Worm (Caenorhabditis elegans) whole organism, L3 larva: ENCODE measurements around the gene K03H6.1.
A peak's percentile ranks its signal among the peaks of the same experiment; 100 is the strongest.

Experiments
- ZK546.5 ChIP-seq: sonication (generic microtip); optimal IDR thresholded peaks from 2 replicates; lab custom pipeline; 2017; ENCODE audit warnings: missing biosample characterization, missing genetic modification characterization
- aly-2 ChIP-seq: fragments of 150-350 bp; optimal IDR thresholded peaks from 2 replicates; lab custom pipeline; 2014; ENCODE audit warnings: missing biosample characterization, missing genetic modification characterization
- ama-1 ChIP-seq: fragments of 150-350 bp; optimal IDR thresholded peaks from 2 replicates; lab custom pipeline; 2018
- ceh-16 ChIP-seq: sonication (generic microtip); optimal IDR thresholded peaks from 2 replicates; lab custom pipeline; 2017; ENCODE audit warnings: missing biosample characterization, missing genetic modification characterization
- ceh-82 ChIP-seq: fragments of 150-350 bp; optimal IDR thresholded peaks from 2 replicates; lab custom pipeline; 2014; ENCODE audit warnings: missing biosample characterization, missing genetic modification characterization
- ceh-9 ChIP-seq: sonication (generic microtip); optimal IDR thresholded peaks from 2 replicates; lab custom pipeline; 2018; ENCODE audit warnings: missing biosample characterization, missing genetic modification characterization
- egl-27 ChIP-seq: sonication (generic microtip); optimal IDR thresholded peaks from 4 replicates; lab custom pipeline; 2017; ENCODE audit warnings: missing biosample characterization, missing genetic modification reagents, missing genetic modification characterization
- egl-5 ChIP-seq: fragments of 150-350 bp; optimal IDR thresholded peaks from 2 replicates; lab custom pipeline; 2017; ENCODE audit warnings: missing biosample characterization, missing genetic modification reagents, missing genetic modification characterization, inconsistent platforms
- elt-1 ChIP-seq: fragments of 150-350 bp; optimal IDR thresholded peaks from 2 replicates; lab custom pipeline; 2014; ENCODE audit warnings: missing biosample characterization, missing genetic modification characterization
- elt-3 ChIP-seq, 3 experiments: fragments of 150-350 bp in 1 of 3; sonication (generic microtip) in 2 of 3; optimal IDR thresholded peaks; 2 replicates in 2 of 3; 4 replicates in 1 of 3; lab custom pipeline; 2014 to 2017; ENCODE audit warnings: missing biosample characterization in 3 of 3, missing genetic modification characterization in 3 of 3
- eor-1 ChIP-seq, 2 experiments: fragments of 150-350 bp; optimal IDR thresholded peaks; 2 replicates each; lab custom pipeline; 2014 to 2018; ENCODE audit warnings: missing biosample characterization in 2 of 2, missing genetic modification characterization in 2 of 2
- fkh-10 ChIP-seq: sonication (generic microtip); optimal IDR thresholded peaks from 2 replicates; lab custom pipeline; 2017; ENCODE audit warnings: missing biosample characterization, missing genetic modification reagents, missing genetic modification characterization
- fkh-2 ChIP-seq: fragments of 150-350 bp; optimal IDR thresholded peaks from 2 replicates; lab custom pipeline; 2014; ENCODE audit warnings: missing biosample characterization, missing genetic modification reagents, missing genetic modification characterization
- fos-1 ChIP-seq: fragments of 150-350 bp; optimal IDR thresholded peaks from 2 replicates; lab custom pipeline; 2014; ENCODE audit warnings: missing biosample characterization, missing genetic modification characterization
- hmg-11 ChIP-seq: sonication (generic microtip); optimal IDR thresholded peaks from 2 replicates; lab custom pipeline; 2016; ENCODE audit warnings: missing genetic modification characterization, missing compliant biosample characterization
- jun-1 ChIP-seq: fragments of 150-350 bp; optimal IDR thresholded peaks from 2 replicates; lab custom pipeline; 2014; ENCODE audit warnings: missing biosample characterization, missing genetic modification reagents, missing genetic modification characterization
- lin-15B ChIP-seq: fragments of 150-350 bp; optimal IDR thresholded peaks from 2 replicates; lab custom pipeline; 2014; ENCODE audit warnings: missing biosample characterization, missing genetic modification characterization
- lsy-12 ChIP-seq: sonication (generic microtip); optimal IDR thresholded peaks from 2 replicates; lab custom pipeline; 2016; ENCODE audit warnings: mild to moderate bottlenecking, missing genetic modification characterization, missing compliant biosample characterization
- mdl-1 ChIP-seq: fragments of 150-350 bp; optimal IDR thresholded peaks from 2 replicates; lab custom pipeline; 2014; ENCODE audit warnings: missing biosample characterization, missing genetic modification characterization
- mml-1 ChIP-seq: fragments of 150-350 bp; sonication (generic microtip); optimal IDR thresholded peaks from 3 replicates; lab custom pipeline; 2014; ENCODE audit warnings: missing biosample characterization, missing genetic modification characterization
- nfya-1 ChIP-seq: sonication (generic microtip); optimal IDR thresholded peaks from 2 replicates; lab custom pipeline; 2017; ENCODE audit warnings: missing genetic modification characterization, mild to moderate bottlenecking, missing compliant biosample characterization, antibody characterized with exemption, moderate library complexity; ENCODE audit not compliant: insufficient read depth
- nhr-11 ChIP-seq: fragments of 150-350 bp; optimal IDR thresholded peaks from 2 replicates; lab custom pipeline; 2014; ENCODE audit warnings: missing biosample characterization, missing genetic modification characterization
- nhr-12 ChIP-seq: fragments of 150-350 bp; optimal IDR thresholded peaks from 2 replicates; lab custom pipeline; 2014; ENCODE audit warnings: missing biosample characterization, missing genetic modification characterization
- nhr-237 ChIP-seq: fragments of 150-350 bp; optimal IDR thresholded peaks from 2 replicates; lab custom pipeline; 2014; ENCODE audit warnings: missing biosample characterization, missing genetic modification characterization
- nhr-25 ChIP-seq: sonication (generic microtip); optimal IDR thresholded peaks from 2 replicates; lab custom pipeline; 2017; ENCODE audit warnings: missing biosample characterization, missing genetic modification characterization
- nhr-43 ChIP-seq: sonication (generic microtip); optimal IDR thresholded peaks from 2 replicates; lab custom pipeline; 2016; ENCODE audit warnings: mild to moderate bottlenecking, missing genetic modification characterization, missing compliant biosample characterization; ENCODE audit not compliant: poor library complexity, severe bottlenecking
- nhr-67 ChIP-seq: fragments of 150-350 bp; optimal IDR thresholded peaks from 2 replicates; lab custom pipeline; 2014; ENCODE audit warnings: missing biosample characterization, missing genetic modification characterization
- pha-4 ChIP-seq: fragments of 150-350 bp; optimal IDR thresholded peaks from 2 replicates; lab custom pipeline; 2014; ENCODE audit warnings: missing biosample characterization, missing genetic modification reagents, missing genetic modification characterization
- pqm-1 ChIP-seq: fragments of 150-350 bp; optimal IDR thresholded peaks from 2 replicates; lab custom pipeline; 2017; ENCODE audit warnings: missing biosample characterization, missing genetic modification characterization, inconsistent platforms
- sea-2 ChIP-seq: fragments of 150-350 bp; sonication (generic microtip); optimal IDR thresholded peaks from 4 replicates; lab custom pipeline; 2014; ENCODE audit warnings: missing biosample characterization, missing genetic modification reagents, missing genetic modification characterization
- tbx-2 ChIP-seq: sonication (generic microtip); optimal IDR thresholded peaks from 2 replicates; lab custom pipeline; 2016; ENCODE audit warnings: mild to moderate bottlenecking, missing genetic modification characterization, missing compliant biosample characterization
- unc-39 ChIP-seq: sonication (generic microtip); optimal IDR thresholded peaks from 4 replicates; lab custom pipeline; 2017; ENCODE audit warnings: missing biosample characterization, missing genetic modification characterization
- unc-62 ChIP-seq: fragments of 150-350 bp; sonication (generic microtip); optimal IDR thresholded peaks from 4 replicates; lab custom pipeline; 2014; ENCODE audit warnings: missing biosample characterization, missing genetic modification reagents, missing genetic modification characterization
- ztf-4 ChIP-seq: fragments of 150-350 bp; optimal IDR thresholded peaks from 2 replicates; lab custom pipeline; 2014; ENCODE audit warnings: missing biosample characterization, missing genetic modification characterization

The K03H6.1 gene

DNA sequence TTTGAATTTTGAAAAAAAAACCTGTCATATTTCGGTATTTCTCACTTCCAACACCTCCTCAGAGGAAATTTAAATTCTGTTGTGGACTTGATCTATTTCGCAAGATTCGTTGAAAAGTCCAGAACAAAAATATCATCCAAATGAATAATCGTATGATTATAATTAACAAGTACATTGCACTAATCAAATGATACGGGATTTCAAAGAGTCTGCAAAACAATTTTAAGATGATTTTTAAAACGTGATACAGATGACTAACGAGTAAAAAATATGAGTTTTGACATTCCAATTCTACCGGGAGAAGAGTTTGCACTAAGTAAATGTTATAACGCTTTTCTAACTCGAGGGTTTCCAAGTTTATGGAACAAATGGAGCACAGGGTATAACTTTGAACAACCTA, 1.2 kb upstream of the K03H6.1 start:
- no peak for TF ChIP-seq pha-4 (tag; lab: Kevin White, UChicago)
- TF ChIP-seq ZK546.5 = no peak
- no peak for TF ChIP-seq elt-3 (tag; optimal IDR thresholded peaks at IDR 0.05; lab: Kevin White, UChicago)
- TF ChIP-seq aly-2 (tag; lab: Kevin White, UChicago) = no peak
- no peak for TF ChIP-seq egl-27
- no peak for TF ChIP-seq ceh-9 (tag; lab: Kevin White, UChicago)
- TF ChIP-seq elt-1 (tag; lab: Kevin White, UChicago) = no peak
- TF ChIP-seq mml-1 (tag; lab: Kevin White, UChicago) = no peak
- no peak for TF ChIP-seq fkh-2
- TF ChIP-seq fos-1 (tag; lab: Kevin White, UChicago) = no peak
- TF ChIP-seq sea-2 = no peak
- no peak for TF ChIP-seq lsy-12 (tag; lab: Kevin White, UChicago)
- no peak for TF ChIP-seq ceh-82
- TF ChIP-seq fkh-10 (GFP tag; lab: Kevin White, UChicago) = no peak
- TF ChIP-seq unc-39 (tag; lab: Kevin White, UChicago) = no peak
- TF ChIP-seq hmg-11 = no peak
- TF ChIP-seq nhr-25 = no peak
- no peak for TF ChIP-seq nhr-237
- TF ChIP-seq ceh-16 (tag; lab: Kevin White, UChicago) = no peak
- no peak for TF ChIP-seq eor-1 (tag; optimal IDR thresholded peaks at IDR 0.05; lab: Kevin White, UChicago)
- TF ChIP-seq, all 47 proteins: peak for 0

DNA sequence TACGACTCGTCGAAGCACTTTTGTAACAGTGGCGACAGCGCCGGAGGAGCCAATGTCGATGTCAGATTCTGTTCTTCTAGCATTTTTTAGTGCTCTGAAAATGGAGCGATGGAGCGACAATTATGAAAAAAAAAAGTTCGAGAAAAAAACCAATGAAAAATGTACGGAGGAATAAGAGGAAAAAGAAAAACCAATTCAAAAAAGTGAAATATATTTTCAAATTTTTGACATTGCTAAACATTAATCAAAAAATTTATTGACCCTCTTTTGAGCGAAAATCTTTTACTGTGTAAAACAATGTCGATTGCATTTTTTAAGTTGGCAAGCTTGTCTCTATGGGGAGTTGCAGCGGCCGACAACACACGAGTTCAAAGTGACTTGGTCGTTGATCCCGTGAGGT, 12.8 kb downstream of the K03H6.1 start, which contains the start of gene K03H6.5:
TSS of gene K03H6.5 (minus strand) at position 101 of the 400 bp plus-strand sequence.
- TF ChIP-seq ztf-4 (tag; lab: Kevin White, UChicago) = no peak
- no peak for TF ChIP-seq nhr-43 (tag; lab: Kevin White, UChicago)
- no peak for TF ChIP-seq fkh-2
- TF ChIP-seq ama-1 = no peak
- no peak for TF ChIP-seq nhr-12 (tag; lab: Kevin White, UChicago)
- TF ChIP-seq unc-62 (GFP tag; lab: Kevin White, UChicago) = no peak
- no peak for TF ChIP-seq nhr-237
- TF ChIP-seq aly-2 (tag; lab: Kevin White, UChicago) = no peak
- TF ChIP-seq ceh-16 (tag; lab: Kevin White, UChicago) = no peak

DNA sequence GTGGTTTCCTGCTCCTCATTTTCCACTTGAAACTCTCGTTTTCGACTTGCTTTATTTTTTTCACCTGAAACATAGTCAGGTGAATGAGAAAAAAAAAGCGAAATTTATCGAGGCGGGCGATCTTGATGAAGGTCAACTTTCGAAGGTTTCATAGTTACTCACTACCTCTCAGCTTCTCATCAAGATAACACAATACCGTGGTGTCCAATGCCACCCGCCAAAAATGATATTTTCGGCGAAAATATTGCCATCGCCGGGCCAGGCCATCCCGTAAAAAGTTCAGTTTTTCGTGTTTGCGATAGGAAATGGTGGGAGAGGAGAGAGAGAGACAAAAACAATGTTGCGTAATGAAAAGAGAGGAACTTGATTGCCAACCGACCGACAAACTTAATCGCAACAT, 23.6 kb downstream of the K03H6.1 start:
- TF ChIP-seq nhr-25 (peak; percentile 92), elt-1 (tag; lab: Kevin White, UChicago) (peak; percentile 79), tbx-2 (tag; lab: Kevin White, UChicago) (no peak)

DNA sequence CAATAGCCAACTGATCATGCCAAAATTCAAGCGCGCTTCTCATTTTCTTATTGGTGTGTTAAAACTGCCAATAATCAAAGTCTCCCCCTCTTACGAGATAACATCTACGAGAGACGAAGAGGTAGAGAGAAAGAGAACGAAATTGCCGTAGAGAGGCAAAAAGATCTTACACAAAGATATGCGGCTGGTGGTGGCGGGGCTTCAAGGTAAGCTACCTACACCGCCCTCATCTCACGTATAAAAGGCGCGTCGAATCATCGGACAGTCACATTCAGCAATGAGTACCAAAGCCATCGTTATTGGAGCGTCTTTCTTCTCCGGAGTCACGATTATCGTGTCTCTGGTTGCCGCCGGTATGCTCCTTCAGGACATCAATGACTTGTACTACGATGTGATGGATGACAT, 24.9 kb downstream of the K03H6.1 start, which contains the start of gene col-107:
TSS of gene col-107 (plus strand) at position 265 of the 405 bp plus-strand sequence.
- TF ChIP-seq nhr-67 (tag; lab: Kevin White, UChicago) (no peak), mml-1 (tag; lab: Kevin White, UChicago) (no peak), nhr-25 (peak; percentile 91), nfya-1 (tag; lab: Kevin White, UChicago) (peak; percentile 35), elt-1 (tag; lab: Kevin White, UChicago) (peak; percentile 84)

DNA sequence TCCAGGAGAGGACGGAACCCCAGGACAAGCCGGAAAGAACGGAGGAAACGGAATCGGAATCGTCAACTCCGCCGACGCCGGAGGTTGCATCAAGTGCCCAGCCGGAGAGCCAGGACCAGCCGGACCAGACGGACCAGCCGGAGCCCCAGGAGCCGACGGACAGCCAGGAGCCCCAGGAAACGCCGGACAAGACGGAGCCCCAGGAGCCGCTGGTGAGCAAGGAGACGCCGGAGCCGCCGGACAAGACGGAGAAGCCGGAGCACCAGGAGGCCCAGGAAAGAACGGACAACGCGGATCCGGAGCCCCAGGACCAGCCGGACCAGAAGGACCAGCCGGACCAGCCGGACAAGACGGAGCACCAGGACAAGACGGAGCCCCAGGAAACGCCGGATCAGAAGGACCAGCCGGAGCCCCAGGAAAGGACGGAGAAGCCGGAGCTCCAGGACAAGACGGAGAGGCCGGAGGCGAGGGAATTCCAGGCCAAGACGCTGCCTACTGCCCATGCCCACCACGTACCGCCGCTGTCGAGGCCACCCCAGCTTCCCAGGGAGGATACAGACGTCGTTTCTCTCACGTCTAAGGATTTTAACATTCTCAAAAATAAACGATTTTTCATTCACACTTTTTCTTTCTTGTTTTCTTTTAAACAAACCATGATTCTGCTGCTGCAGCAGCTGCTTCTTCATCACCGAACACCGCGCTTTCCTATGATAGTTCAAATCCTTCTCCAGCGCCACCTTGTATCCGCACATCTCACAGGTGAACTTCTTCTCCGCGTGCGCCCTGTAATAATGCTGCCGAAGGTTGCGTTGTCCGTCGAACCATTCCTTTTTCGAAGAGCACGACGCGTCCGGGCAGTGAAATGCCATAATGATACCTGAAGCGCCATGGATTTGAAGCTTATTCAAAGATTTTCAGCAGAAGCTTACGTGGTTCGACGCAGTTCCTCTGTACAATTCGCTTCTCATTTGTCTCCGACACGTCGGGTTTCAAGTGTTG, 25.9 kb downstream of the K03H6.1 start:
- TF ChIP-seq mdl-1 (tag; lab: Kevin White, UChicago) (no peak), nhr-25 (peak; percentile 65), nfya-1 (tag; lab: Kevin White, UChicago) (peak; percentile 1), ama-1 (peak; percentile 86)

DNA sequence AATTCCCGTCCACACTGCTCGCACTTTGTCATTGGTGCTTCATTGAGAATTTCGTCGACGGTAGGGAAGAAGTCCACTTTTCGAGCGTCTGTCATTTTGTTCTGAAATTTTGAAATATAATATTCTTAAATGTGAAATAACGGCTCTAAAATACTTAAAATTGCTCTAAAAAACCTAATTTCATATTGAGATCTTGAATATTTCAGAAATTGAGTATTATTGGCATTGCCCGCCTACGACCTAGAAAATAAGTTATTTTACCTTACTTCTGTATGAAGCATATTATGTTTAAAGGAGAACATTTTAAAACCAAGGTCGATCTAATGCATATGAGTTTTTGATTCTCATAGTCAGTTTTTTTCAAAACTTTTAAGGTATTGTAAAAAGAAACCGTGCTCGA, 26.6 kb downstream of the K03H6.1 start, which contains the start of gene C34H4.5:
TSS of gene C34H4.5 (minus strand) at position 101 of the 400 bp plus-strand sequence.
- TF ChIP-seq jun-1 (no peak), nhr-25 (no peak), ZK546.5 (no peak), ceh-16 (tag; lab: Kevin White, UChicago) (no peak), unc-62 (GFP tag; lab: Kevin White, UChicago) (no peak), egl-5 (tag; lab: Kevin White, UChicago) (no peak), nhr-67 (tag; lab: Kevin White, UChicago) (no peak), hmg-11 (no peak), tbx-2 (tag; lab: Kevin White, UChicago) (no peak), nhr-12 (tag; lab: Kevin White, UChicago) (no peak), nhr-43 (tag; lab: Kevin White, UChicago) (no peak), pqm-1 (no peak), lin-15B (tag; lab: Kevin White, UChicago) (no peak), fos-1 (tag; lab: Kevin White, UChicago) (no peak), unc-39 (tag; lab: Kevin White, UChicago) (no peak), nhr-11 (tag; lab: Kevin White, UChicago) (no peak)
